Fruit fly (Drosophila melanogaster): ENCODE measurements around the gene Acp76A.
A peak's percentile ranks its signal among the peaks of the same experiment; 100 is the strongest.

- TF ChIP-seq bab1 (GFP tag; optimal IDR thresholded peaks at IDR 0.05) (no peak), CG12768 (GFP tag; optimal IDR thresholded peaks at IDR 0.05) (no peak), CG7045 (GFP tag; optimal IDR thresholded peaks at IDR 0.05) (no peak), Crg-1 (GFP tag; optimal IDR thresholded peaks at IDR 0.05) (no peak), pad (GFP tag; optimal IDR thresholded peaks at IDR 0.05) (peak; percentile 98)
Observed at dm6 chr3L:19079067-19079466, 27.2 kb upstream of the Acp76A start.
